Fruit fly (Drosophila melanogaster) whole organism, embryonic: ENCODE results near the gene Usp5.

Experiments
- Adf1 ChIP-seq: fragments of 200-800 bp; sonication (Bioruptor generic); IDR thresholded peaks from 2 replicates; pipeline ENCODE4 v1.3.6; 2022; ENCODE audit warnings: missing biosample characterization, missing genetic modification characterization
- CG10979 ChIP-seq: fragments of 200-800 bp; sonication (Bioruptor generic); optimal IDR thresholded peaks from 2 replicates; lab custom pipeline; 2018; ENCODE audit warnings: missing biosample characterization, mild to moderate bottlenecking, missing genetic modification characterization, moderate library complexity
- CG11093 ChIP-seq: fragments of 200-800 bp; sonication (Bioruptor generic); IDR thresholded peaks from 3 replicates; pipeline ENCODE4 v1.3.6; 2022; ENCODE audit warnings: missing biosample characterization, missing genetic modification characterization
- CG12391 ChIP-seq: fragments of 200-800 bp; sonication (Bioruptor generic); optimal IDR thresholded peaks from 3 replicates; lab custom pipeline; 2018; ENCODE audit warnings: missing biosample characterization, mild to moderate bottlenecking, missing genetic modification characterization, moderate library complexity
- CG12769 ChIP-seq: fragments of 200-800 bp; sonication (Bioruptor generic); optimal IDR thresholded peaks from 2 replicates; lab custom pipeline; 2019; ENCODE audit warnings: missing biosample characterization, mild to moderate bottlenecking, missing genetic modification characterization, moderate library complexity
- CG1529 ChIP-seq: fragments of 200-800 bp; sonication (Bioruptor generic); optimal IDR thresholded peaks from 3 replicates; lab custom pipeline; 2018; ENCODE audit warnings: missing biosample characterization, missing genetic modification characterization
- CG15601 ChIP-seq: fragments of 200-800 bp; sonication (Bioruptor generic); optimal IDR thresholded peaks from 3 replicates; lab custom pipeline; 2019; ENCODE audit warnings: missing biosample characterization, mild to moderate bottlenecking, missing genetic modification characterization, moderate library complexity
- CG18599 ChIP-seq: fragments of 200-800 bp; sonication (Bioruptor generic); optimal IDR thresholded peaks from 3 replicates; lab custom pipeline; 2017; ENCODE audit warnings: missing biosample characterization, missing genetic modification characterization, mild to moderate bottlenecking, moderate library complexity, missing genetic modification reagents
- CG2116 ChIP-seq: fragments of 200-800 bp; sonication (Bioruptor generic); optimal IDR thresholded peaks from 3 replicates; lab custom pipeline; 2018; ENCODE audit warnings: missing biosample characterization, mild to moderate bottlenecking, missing genetic modification characterization
- CG2120 ChIP-seq: fragments of 200-800 bp; sonication (Bioruptor generic); optimal IDR thresholded peaks from 3 replicates; lab custom pipeline; 2016; ENCODE audit warnings: missing biosample characterization, missing genetic modification characterization
- CG2129 ChIP-seq: fragments of 200-800 bp; sonication (Bioruptor generic); IDR thresholded peaks from 2 replicates; pipeline ENCODE4 v1.3.6; 2022; ENCODE audit warnings: missing biosample characterization, missing genetic modification characterization; ENCODE audit not compliant: partially characterized antibody
- CG6254 ChIP-seq: fragments of 200-800 bp; sonication (Bioruptor generic); optimal IDR thresholded peaks from 3 replicates; lab custom pipeline; 2017; ENCODE audit warnings: mild to moderate bottlenecking, missing biosample characterization, missing genetic modification reagents, missing genetic modification characterization
- CG6854 ChIP-seq: fragments of 200-800 bp; sonication (Bioruptor generic); optimal IDR thresholded peaks from 3 replicates; lab custom pipeline; 2017; ENCODE audit warnings: missing biosample characterization, mild to moderate bottlenecking, missing genetic modification characterization
- CG7372 ChIP-seq: fragments of 200-800 bp; sonication (Bioruptor generic); IDR thresholded peaks from 2 replicates; pipeline ENCODE4 v1.3.6; 2022; ENCODE audit warnings: missing biosample characterization, missing genetic modification characterization
- CG7987 ChIP-seq: fragments of 200-800 bp; sonication (Bioruptor generic); optimal IDR thresholded peaks from 2 replicates; lab custom pipeline; 2018; ENCODE audit warnings: missing biosample characterization, mild to moderate bottlenecking, missing genetic modification characterization, moderate library complexity
- CG9215 ChIP-seq: fragments of 200-800 bp; sonication (Bioruptor generic); IDR thresholded peaks from 2 replicates; pipeline ENCODE4 v1.3.6; 2022; ENCODE audit warnings: missing biosample characterization, missing genetic modification characterization
- CTCF ChIP-seq: fragments of 200-800 bp; sonication (Bioruptor generic); optimal IDR thresholded peaks from 2 replicates; lab custom pipeline; 2017; ENCODE audit warnings: missing biosample characterization, mild to moderate bottlenecking, missing genetic modification characterization, moderate library complexity
- Deaf1 ChIP-seq: fragments of 200-800 bp; optimal IDR thresholded peaks from 3 replicates; lab custom pipeline; 2019; ENCODE audit warnings: missing biosample characterization, mild to moderate bottlenecking, missing genetic modification characterization, moderate library complexity
- Hr78 ChIP-seq, 2 experiments: fragments of 200-800 bp in 1 of 2; fragments of >200 bp in 1 of 2; sonication (Bioruptor generic) in 1 of 2; optimal IDR thresholded peaks; 2 replicates each; lab custom pipeline; 2017 to 2019; ENCODE audit warnings: missing biosample characterization in 2 of 2, missing genetic modification characterization in 2 of 2, mild to moderate bottlenecking in 1 of 2, moderate library complexity in 1 of 2
- Jarid2 ChIP-seq: fragments of 200-800 bp; sonication (Bioruptor generic); optimal IDR thresholded peaks from 3 replicates; lab custom pipeline; 2017; ENCODE audit warnings: mild to moderate bottlenecking, missing biosample characterization, missing genetic modification reagents, missing genetic modification characterization
- Lim3 ChIP-seq: fragments of 200-800 bp; sonication (Bioruptor generic); IDR thresholded peaks from 2 replicates; pipeline ENCODE4 v1.3.6; 2022; ENCODE audit warnings: missing biosample characterization, missing genetic modification characterization
- Med ChIP-seq: fragments of 200-800 bp; sonication (Bioruptor generic); peaks from one replicate; lab custom pipeline; 2016; ENCODE audit warnings: missing biosample characterization, missing genetic modification characterization, mild to moderate bottlenecking, inconsistent platforms, moderate library complexity
- Mrtf ChIP-seq: fragments of 200-800 bp; sonication (Bioruptor generic); IDR thresholded peaks from 3 replicates; pipeline ENCODE4 v1.3.6; 2022; ENCODE audit warnings: missing biosample characterization, missing genetic modification characterization
- Oaz ChIP-seq: fragments of 200-800 bp; sonication (Bioruptor generic); IDR thresholded peaks from 2 replicates; pipeline ENCODE4 v1.3.6; 2022; ENCODE audit warnings: missing biosample characterization, missing genetic modification characterization
- Oli ChIP-seq: fragments of 200-800 bp; sonication (Bioruptor generic); optimal IDR thresholded peaks from 2 replicates; lab custom pipeline; 2018; ENCODE audit warnings: missing biosample characterization, mild to moderate bottlenecking, missing genetic modification characterization, moderate library complexity
- Ptx1 ChIP-seq: fragments of 200-800 bp; sonication (Bioruptor generic); IDR thresholded peaks from 2 replicates; pipeline ENCODE4 v1.3.6; 2022; ENCODE audit warnings: missing biosample characterization, missing genetic modification characterization
- TFAM ChIP-seq: fragments of 200-800 bp; sonication (Bioruptor generic); optimal IDR thresholded peaks from 2 replicates; lab custom pipeline; 2017; ENCODE audit warnings: missing biosample characterization, missing genetic modification characterization, inconsistent platforms
- crol ChIP-seq: fragments of 200-800 bp; sonication (Bioruptor generic); IDR thresholded peaks from 2 replicates; pipeline ENCODE4 v1.3.6; 2022; ENCODE audit warnings: missing biosample characterization, missing genetic modification characterization
- crp ChIP-seq, 2 experiments: fragments of 200-800 bp; sonication (Bioruptor generic); optimal IDR thresholded peaks; 2 replicates in 1 of 2; 3 replicates in 1 of 2; lab custom pipeline; 2017; ENCODE audit warnings: missing biosample characterization in 2 of 2, missing genetic modification characterization in 2 of 2, mild to moderate bottlenecking in 1 of 2, moderate library complexity in 1 of 2
- fd102C ChIP-seq: fragments of 200-800 bp; sonication (Bioruptor generic); optimal IDR thresholded peaks from 2 replicates; lab custom pipeline; 2018; ENCODE audit warnings: missing biosample characterization, mild to moderate bottlenecking, missing genetic modification characterization, moderate library complexity
- fd64A ChIP-seq: fragments of 200-800 bp; sonication (Bioruptor generic); optimal IDR thresholded peaks from 3 replicates; lab custom pipeline; 2018; ENCODE audit warnings: missing biosample characterization, mild to moderate bottlenecking, missing genetic modification characterization
- ftz-f1 ChIP-seq: fragments of 200-800 bp; sonication (Bioruptor generic); optimal IDR thresholded peaks from 2 replicates; lab custom pipeline; 2016; ENCODE audit warnings: missing biosample characterization, missing genetic modification characterization
- gem ChIP-seq: fragments of 200-800 bp; sonication (Bioruptor generic); optimal IDR thresholded peaks from 2 replicates; lab custom pipeline; 2019; ENCODE audit warnings: missing biosample characterization, mild to moderate bottlenecking, missing genetic modification characterization, moderate library complexity
- grau ChIP-seq: fragments of 200-800 bp; optimal IDR thresholded peaks from 3 replicates; lab custom pipeline; 2019; ENCODE audit warnings: missing biosample characterization, mild to moderate bottlenecking, missing genetic modification characterization, moderate library complexity
- gsb-n ChIP-seq: fragments of 200-800 bp; sonication (Bioruptor generic); optimal IDR thresholded peaks from 3 replicates; lab custom pipeline; 2018; ENCODE audit warnings: missing biosample characterization, mild to moderate bottlenecking, missing genetic modification characterization
- kni ChIP-seq: fragments of 200-800 bp; sonication (Bioruptor generic); optimal IDR thresholded peaks from 3 replicates; lab custom pipeline; 2017; ENCODE audit warnings: mild to moderate bottlenecking, missing biosample characterization, missing genetic modification reagents, missing genetic modification characterization
- lab ChIP-seq: fragments of 200-800 bp; sonication (Bioruptor generic); optimal IDR thresholded peaks from 3 replicates; lab custom pipeline; 2017; ENCODE audit warnings: missing biosample characterization, missing genetic modification characterization, mild to moderate bottlenecking, moderate library complexity, missing genetic modification reagents
- mirr ChIP-seq: fragments of 200-800 bp; sonication (Bioruptor generic); optimal IDR thresholded peaks from 3 replicates; lab custom pipeline; 2018; ENCODE audit warnings: missing biosample characterization, mild to moderate bottlenecking, missing genetic modification characterization
- pan ChIP-seq, 4 experiments: fragments of >200 bp in 3 of 4; fragments of 200-800 bp in 1 of 4; sonication (Bioruptor generic) in 1 of 4; optimal IDR thresholded peaks in 3 of 4; IDR thresholded peaks in 1 of 4; 2 replicates each; pipeline versions ENCODE4 v1.3.6 to Lab custom; 2017 to 2022; ENCODE audit warnings: missing biosample characterization in 2 of 4, missing genetic modification characterization in 2 of 4, mixed read lengths in 1 of 4
- repo ChIP-seq: fragments of 200-800 bp; sonication (Bioruptor generic); optimal IDR thresholded peaks from 2 replicates; lab custom pipeline; 2016; ENCODE audit warnings: missing biosample characterization, missing genetic modification characterization
- slbo ChIP-seq: fragments of 200-800 bp; sonication (Bioruptor generic); IDR thresholded peaks from 2 replicates; pipeline ENCODE4 v1.3.6; 2022; ENCODE audit warnings: missing biosample characterization, missing genetic modification characterization
- sna ChIP-seq: fragments of 200-800 bp; sonication (Bioruptor generic); IDR thresholded peaks from 2 replicates; pipeline ENCODE4 v1.3.6; 2022; ENCODE audit warnings: missing biosample characterization, missing genetic modification characterization; ENCODE audit not compliant: partially characterized antibody
- sr ChIP-seq: fragments of 200-800 bp; sonication (Bioruptor generic); IDR thresholded peaks from 3 replicates; pipeline ENCODE4 v1.3.6; 2022; ENCODE audit warnings: missing biosample characterization, missing genetic modification characterization
- stwl ChIP-seq: fragments of 200-800 bp; sonication (Bioruptor generic); optimal IDR thresholded peaks from 3 replicates; lab custom pipeline; 2018; ENCODE audit warnings: missing biosample characterization, mild to moderate bottlenecking, missing genetic modification characterization, moderate library complexity
- sug ChIP-seq: fragments of 200-800 bp; optimal IDR thresholded peaks from 2 replicates; lab custom pipeline; 2019; ENCODE audit warnings: missing biosample characterization, mild to moderate bottlenecking, missing genetic modification characterization, moderate library complexity
- twi ChIP-seq: fragments of 200-800 bp; optimal IDR thresholded peaks from 2 replicates; lab custom pipeline; 2019; ENCODE audit warnings: missing biosample characterization, mild to moderate bottlenecking, missing genetic modification characterization, moderate library complexity
- z ChIP-seq: fragments of 200-800 bp; sonication (Bioruptor generic); IDR thresholded peaks from 3 replicates; pipeline ENCODE4 v1.3.6; 2022; ENCODE audit warnings: missing biosample characterization, missing genetic modification characterization

Gene Usp5

dm6 chr3L:3124519-3124918 is 23.6 kb downstream of the Usp5 start:
- TF ChIP-seq Med = peak; percentile 66
- TF ChIP-seq Adf1 (GFP tag; lab: Robert Waterston, UW) = no peak
- 0 out of 2 replicates have a peak, but pooled peaks have one; percentile 16 for TF ChIP-seq Oaz (GFP tag; lab: Robert Waterston, UW)
- TF ChIP-seq grau (tag; lab: Kevin White, UChicago) = peak; percentile 45

dm6 chr3L:3122688-3123316 is 25.4 kb downstream of the Usp5 start:
- TF ChIP-seq fd102C (GFP tag; lab: Kevin White, UChicago) (no peak), twi (tag; lab: Kevin White, UChicago) (no peak), CG12769 (tag; lab: Kevin White, UChicago) (peak; percentile 57), crol (peak; percentile 94), sna (no peak), gsb-n (no peak), Oli (no peak), Med (peak; percentile 74), Mrtf (GFP tag; lab: Robert Waterston, UW) (no peak), ftz-f1 (peak; percentile 79), CG6854 (GFP tag; lab: Kevin White, UChicago) (no peak), mirr (GFP tag; lab: Kevin White, UChicago) (peak; percentile 6), Lim3 (GFP tag; lab: Robert Waterston, UW) (no peak), CG2120 (GFP tag; lab: Kevin White, UChicago) (no peak), CG9215 (GFP tag; lab: Robert Waterston, UW) (no peak), CG12391 (tag; lab: Kevin White, UChicago) (no peak), Deaf1 (tag; lab: Kevin White, UChicago) (peak; percentile 13), Hr78 (GFP tag; optimal IDR thresholded peaks at IDR 0.05; lab: Kevin White, UChicago) (peak in 1 of 2 experiments; percentile 94), z (GFP tag; lab: Robert Waterston, UW) (0 out of 3 replicates have a peak, but pooled peaks have one; percentile 12), Jarid2 (no peak), sug (tag; lab: Kevin White, UChicago) (peak; percentile 73), CG18599 (GFP tag; lab: Kevin White, UChicago) (peak; percentile 18), CG2129 (GFP tag; lab: Robert Waterston, UW) (no peak), CG2116 (no peak), CG7372 (GFP tag; lab: Robert Waterston, UW) (peak; percentile 52), pan (optimal IDR thresholded peaks at IDR 0.05; lab: Kevin White, UChicago) (no peak), pan (GFP tag; optimal IDR thresholded peaks at IDR 0.05 in 1 of 2, IDR thresholded peaks at IDR 0.05 in 1 of 2) (peak in 1 of 2 experiments; percentile 13), CG11093 (GFP tag; lab: Robert Waterston, UW) (no peak), TFAM (GFP tag; lab: Kevin White, UChicago) (no peak), CG10979 (tag; lab: Kevin White, UChicago) (peak; percentile 13), Ptx1 (GFP tag; lab: Robert Waterston, UW) (peak; percentile 23; the same call in 1 of the 2 replicates), crp (GFP tag; optimal IDR thresholded peaks at IDR 0.05; lab: Kevin White, UChicago) (no peak), CG7987 (GFP tag; lab: Kevin White, UChicago) (no peak), CG1529 (GFP tag; lab: Kevin White, UChicago) (no peak), CG15601 (tag; lab: Kevin White, UChicago) (no peak), CG6254 (GFP tag; lab: Kevin White, UChicago) (peak; percentile 6), lab (GFP tag; lab: Kevin White, UChicago) (peak; percentile 11), slbo (GFP tag; lab: Robert Waterston, UW) (0 out of 2 replicates have a peak, but pooled peaks have one; percentile 3), sr (GFP tag; lab: Robert Waterston, UW) (peak; percentile 66), kni (peak; percentile 61), stwl (no peak), fd64A (GFP tag; lab: Kevin White, UChicago) (peak; percentile 32), CTCF (GFP tag; lab: Kevin White, UChicago) (no peak), repo (GFP tag; lab: Kevin White, UChicago) (no peak), gem (tag; lab: Kevin White, UChicago) (peak; percentile 54)
